Worm (Caenorhabditis elegans) whole organism, L4 larva: ENCODE data around the gene nra-3.
A peak's percentile ranks its signal among the peaks of the same experiment; 100 is the strongest.

Experiments
- F49E8.2 ChIP-seq: sonication (generic microtip); optimal IDR thresholded peaks from 2 replicates; lab custom pipeline; 2016; ENCODE audit warnings: missing compliant biosample characterization, mild to moderate bottlenecking, missing genetic modification characterization, borderline replicate concordance
- T20F7.1 ChIP-seq: fragments of 200-800 bp; sonication (Bioruptor generic); optimal IDR thresholded peaks from 2 replicates; lab custom pipeline; 2018; ENCODE audit warnings: mild to moderate bottlenecking, missing genetic modification characterization, missing compliant biosample characterization
- aha-1 ChIP-seq: fragments of 150-350 bp; peaks from one replicate; lab custom pipeline; 2014; ENCODE audit warnings: missing biosample characterization, missing genetic modification characterization
- ceh-20 ChIP-seq: fragments of 200-800 bp; sonication (Bioruptor generic); IDR thresholded peaks from 2 replicates; pipeline ENCODE4 v1.3.6; 2022; ENCODE audit warnings: missing genetic modification reagents, missing genetic modification characterization, missing compliant biosample characterization
- ceh-82 ChIP-seq: sonication (generic microtip); optimal IDR thresholded peaks from 2 replicates; lab custom pipeline; 2017; ENCODE audit warnings: missing biosample characterization, missing genetic modification characterization
- daf-12 ChIP-seq: fragments of 150-350 bp; optimal IDR thresholded peaks from 2 replicates; lab custom pipeline; 2014; ENCODE audit warnings: missing biosample characterization, missing genetic modification reagents, missing genetic modification characterization
- daf-16 ChIP-seq, 3 experiments: sonication (generic microtip); optimal IDR thresholded peaks; 2 replicates each; lab custom pipeline; 2016 to 2017; ENCODE audit warnings: missing genetic modification characterization in 3 of 3, missing genetic modification reagents in 3 of 3, mild to moderate bottlenecking in 2 of 3, missing compliant biosample characterization in 2 of 3, missing biosample characterization in 1 of 3, moderate library complexity in 1 of 3
- dmd-6 ChIP-seq: fragments of 200-800 bp; sonication (Bioruptor generic); IDR thresholded peaks from 2 replicates; pipeline ENCODE4 v1.3.6; 2022; ENCODE audit warnings: missing genetic modification reagents, missing genetic modification characterization, missing compliant biosample characterization
- gei-8 ChIP-seq: fragments of 200-800 bp; sonication (Bioruptor generic); optimal IDR thresholded peaks from 2 replicates; lab custom pipeline; 2018; ENCODE audit warnings: mild to moderate bottlenecking, missing genetic modification characterization, missing compliant biosample characterization
- hif-1 ChIP-seq, 2 experiments: sonication (generic microtip); optimal IDR thresholded peaks; 2 replicates each; lab custom pipeline; 2016 to 2017; ENCODE audit warnings: missing compliant biosample characterization in 2 of 2, missing genetic modification characterization in 2 of 2, missing genetic modification reagents in 2 of 2, missing genotype in 2 of 2, mild to moderate bottlenecking in 1 of 2
- hlh-11 ChIP-seq: fragments of 200-800 bp; sonication (Bioruptor generic); optimal IDR thresholded peaks from 2 replicates; lab custom pipeline; 2018; ENCODE audit warnings: mild to moderate bottlenecking, missing genetic modification characterization, missing compliant biosample characterization
- jun-1 ChIP-seq: fragments of 150-350 bp; optimal IDR thresholded peaks from 2 replicates; lab custom pipeline; 2014; ENCODE audit warnings: missing biosample characterization, missing genetic modification reagents, missing genetic modification characterization
- lin-29 ChIP-seq: fragments of 200-800 bp; sonication (Bioruptor generic); IDR thresholded peaks from 2 replicates; pipeline ENCODE4 v1.3.6; 2022; ENCODE audit warnings: missing genetic modification reagents, missing genetic modification characterization, missing compliant biosample characterization
- madf-9 ChIP-seq: fragments of 200-800 bp; sonication (Bioruptor generic); conservative IDR thresholded peaks from 2 replicates; pipeline ENCODE4 v1.3.6; 2022; ENCODE audit warnings: missing genetic modification reagents, missing genetic modification characterization, missing compliant biosample characterization
- mxl-3 ChIP-seq: fragments of 200-800 bp; sonication (Bioruptor generic); optimal IDR thresholded peaks from 2 replicates; lab custom pipeline; 2018; ENCODE audit warnings: mild to moderate bottlenecking, missing genetic modification characterization, missing compliant biosample characterization
- nhr-11 ChIP-seq: fragments of 150-350 bp; optimal IDR thresholded peaks from 2 replicates; lab custom pipeline; 2014; ENCODE audit warnings: missing biosample characterization, missing genetic modification characterization
- nhr-237 ChIP-seq: sonication (generic microtip); optimal IDR thresholded peaks from 2 replicates; lab custom pipeline; 2017; ENCODE audit warnings: missing biosample characterization, missing genetic modification characterization
- nhr-28 ChIP-seq: fragments of 150-350 bp; optimal IDR thresholded peaks from 2 replicates; lab custom pipeline; 2014; ENCODE audit warnings: missing biosample characterization, missing genetic modification characterization
- nhr-41 ChIP-seq: fragments of 200-800 bp; sonication (Bioruptor generic); IDR thresholded peaks from 2 replicates; pipeline ENCODE4 v1.3.6; 2022; ENCODE audit warnings: missing genetic modification reagents, missing genetic modification characterization, missing compliant biosample characterization
- nhr-6 ChIP-seq: fragments of 150-350 bp; optimal IDR thresholded peaks from 2 replicates; lab custom pipeline; 2014; ENCODE audit warnings: missing biosample characterization, missing genetic modification characterization
- nhr-76 ChIP-seq: fragments of 150-350 bp; optimal IDR thresholded peaks from 2 replicates; lab custom pipeline; 2014; ENCODE audit warnings: missing biosample characterization, missing genetic modification characterization
- php-3 ChIP-seq: fragments of 200-800 bp; sonication (Bioruptor generic); IDR thresholded peaks from 2 replicates; pipeline ENCODE4 v1.3.6; 2022; ENCODE audit warnings: missing genetic modification reagents, missing genetic modification characterization, missing compliant biosample characterization
- pqm-1 ChIP-seq: sonication (generic microtip); optimal IDR thresholded peaks from 2 replicates; lab custom pipeline; 2017; ENCODE audit warnings: missing biosample characterization, missing genetic modification characterization
- set-16 ChIP-seq: fragments of 200-800 bp; sonication (Bioruptor generic); IDR thresholded peaks from 2 replicates; pipeline ENCODE4 v1.3.6; 2022; ENCODE audit warnings: missing genetic modification reagents, missing genetic modification characterization, missing compliant biosample characterization
- skn-1 ChIP-seq: fragments of 150-350 bp; optimal IDR thresholded peaks from 2 replicates; lab custom pipeline; 2014; ENCODE audit warnings: missing biosample characterization, missing genetic modification characterization
- snpc-4 ChIP-seq: fragments of 150-350 bp; optimal IDR thresholded peaks from 2 replicates; lab custom pipeline; 2014; ENCODE audit warnings: missing biosample characterization, missing genetic modification characterization
- spr-1 ChIP-seq: sonication (generic microtip); optimal IDR thresholded peaks from 2 replicates; lab custom pipeline; 2016; ENCODE audit warnings: mild to moderate bottlenecking, missing genetic modification characterization, missing compliant biosample characterization
- tag-97 ChIP-seq: fragments of 200-800 bp; sonication (Bioruptor generic); IDR thresholded peaks from 2 replicates; pipeline ENCODE4 v1.3.6; 2022; ENCODE audit warnings: missing genetic modification characterization, missing compliant biosample characterization
- unc-62 ChIP-seq, 3 experiments: fragments of 150-350 bp in 1 of 3; sonication (generic microtip); optimal IDR thresholded peaks in 2 of 3; peaks in 1 of 3; 1 replicate in 1 of 3; 2 replicates in 2 of 3; lab custom pipeline; 2014 to 2017; ENCODE audit warnings: missing biosample characterization in 3 of 3, missing genetic modification characterization in 3 of 3, missing genetic modification reagents in 3 of 3, missing genotype in 1 of 3
- vab-7 ChIP-seq: fragments of 200-800 bp; sonication (Bioruptor generic); IDR thresholded peaks from 2 replicates; pipeline ENCODE4 v1.3.6; 2022; ENCODE audit warnings: missing genetic modification reagents, missing genetic modification characterization, missing compliant biosample characterization

The nra-3 gene

DNA sequence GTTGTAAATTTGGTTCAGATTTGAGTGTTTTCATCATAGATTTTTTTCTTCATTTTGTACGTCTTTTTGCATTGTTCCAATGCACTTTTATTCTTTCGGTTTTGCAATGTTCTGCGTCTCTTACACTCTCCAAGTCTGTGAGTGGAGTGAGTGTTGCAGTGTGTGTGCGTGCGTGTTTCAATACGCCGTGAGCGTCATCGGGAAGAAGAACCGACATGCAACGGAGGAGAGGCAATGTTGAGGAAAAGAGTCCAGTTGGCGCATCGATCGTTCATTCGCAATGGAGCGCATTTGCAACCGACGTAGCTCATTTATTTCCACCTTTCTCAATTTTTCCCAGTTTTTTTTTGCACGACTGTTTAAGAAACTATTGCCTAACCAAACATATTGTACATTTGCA, 27.3 kb upstream of the nra-3 start, which contains the start of gene ZC506.1 (continued):
- TF ChIP-seq madf-9 (GFP tag; lab: Robert Waterston, UW) (peak; percentile 55), ceh-82 (tag; lab: Kevin White, UChicago) (no peak), gei-8 (peak; percentile 22)
- TF ChIP-seq, all 104 proteins: peak for 65

DNA sequence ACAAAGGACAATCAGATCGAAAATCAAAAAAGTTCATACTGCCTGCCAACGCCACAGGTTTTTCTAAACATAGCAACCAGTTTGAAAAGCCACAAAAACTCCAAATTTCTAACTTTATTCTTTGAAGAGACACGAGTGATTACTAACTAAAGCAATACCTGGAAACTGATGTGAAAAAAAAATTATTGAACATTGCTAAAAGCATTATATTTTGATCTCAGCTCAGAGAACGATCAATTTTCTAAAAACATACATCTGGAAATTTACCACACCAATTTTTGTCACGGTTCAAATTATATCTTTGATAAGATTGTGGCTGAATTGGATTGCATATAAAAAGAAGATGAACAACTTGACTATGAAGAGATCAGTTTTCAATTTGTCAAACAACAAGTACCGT, 26.2 kb upstream of the nra-3 start:
- TF ChIP-seq dmd-6, result 0 out of 2 replicates have a peak, but pooled peaks have one; percentile 13
- TF ChIP-seq snpc-4 (tag; lab: Kevin White, UChicago), result no peak
- TF ChIP-seq php-3 (GFP tag; lab: Robert Waterston, UW), result no peak
- no peak for TF ChIP-seq aha-1 (tag; lab: Kevin White, UChicago)

DNA sequence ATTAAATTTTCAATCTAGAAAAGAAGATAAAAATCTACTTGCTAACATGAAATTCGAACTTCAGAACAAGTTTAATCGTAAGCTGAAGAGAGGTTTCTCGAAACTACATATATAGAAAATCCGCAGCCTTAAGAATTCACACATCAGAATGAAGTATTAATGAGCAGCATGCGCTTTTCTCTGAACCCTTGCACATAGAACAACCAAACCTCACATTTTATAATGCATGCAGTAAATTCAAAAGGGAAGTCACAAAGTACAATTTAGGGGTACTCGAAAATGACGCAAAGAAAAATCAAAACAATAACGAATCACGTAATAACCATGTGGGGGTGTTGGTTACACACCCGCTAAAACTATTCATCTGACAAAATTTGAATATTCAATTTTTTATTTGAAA, 25.3 kb upstream of the nra-3 start:
- TF ChIP-seq dmd-6 (0 out of 2 replicates have a peak, but pooled peaks have one; percentile 27), aha-1 (tag; lab: Kevin White, UChicago) (peak; percentile 82), hif-1 (tag; optimal IDR thresholded peaks at IDR 0.05; lab: Kevin White, UChicago) (peak in 1 of 2 experiments; percentile 16)

DNA sequence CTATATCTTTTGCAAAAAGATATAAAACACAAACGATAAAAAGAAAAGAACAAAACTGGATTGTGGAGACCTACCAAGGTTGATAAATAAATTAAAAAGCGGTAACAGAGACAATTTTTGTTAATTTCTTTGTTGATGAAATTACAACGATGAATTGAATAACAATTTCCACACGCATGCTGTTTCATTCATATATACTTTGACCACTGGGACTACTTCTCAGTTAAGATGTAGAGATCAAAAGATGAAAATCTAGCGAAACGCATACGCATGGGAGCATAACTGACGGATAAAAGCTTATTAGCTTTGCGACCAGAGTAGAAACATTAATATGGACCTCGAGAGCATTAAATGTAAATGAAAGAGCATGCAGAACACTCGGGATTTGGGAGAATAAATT, 24.8 kb upstream of the nra-3 start:
- TF ChIP-seq nhr-76 (tag; lab: Kevin White, UChicago) (no peak), lin-29 (GFP tag; lab: Robert Waterston, UW) (no peak), nhr-237 (tag; lab: Kevin White, UChicago) (no peak), T20F7.1 (GFP tag; lab: Kevin White, UChicago) (no peak), skn-1 (tag; lab: Kevin White, UChicago) (no peak), php-3 (GFP tag; lab: Robert Waterston, UW) (no peak), nhr-41 (GFP tag; lab: Robert Waterston, UW) (no peak), nhr-6 (no peak)
- TF ChIP-seq, all 104 proteins: peak for 0

DNA sequence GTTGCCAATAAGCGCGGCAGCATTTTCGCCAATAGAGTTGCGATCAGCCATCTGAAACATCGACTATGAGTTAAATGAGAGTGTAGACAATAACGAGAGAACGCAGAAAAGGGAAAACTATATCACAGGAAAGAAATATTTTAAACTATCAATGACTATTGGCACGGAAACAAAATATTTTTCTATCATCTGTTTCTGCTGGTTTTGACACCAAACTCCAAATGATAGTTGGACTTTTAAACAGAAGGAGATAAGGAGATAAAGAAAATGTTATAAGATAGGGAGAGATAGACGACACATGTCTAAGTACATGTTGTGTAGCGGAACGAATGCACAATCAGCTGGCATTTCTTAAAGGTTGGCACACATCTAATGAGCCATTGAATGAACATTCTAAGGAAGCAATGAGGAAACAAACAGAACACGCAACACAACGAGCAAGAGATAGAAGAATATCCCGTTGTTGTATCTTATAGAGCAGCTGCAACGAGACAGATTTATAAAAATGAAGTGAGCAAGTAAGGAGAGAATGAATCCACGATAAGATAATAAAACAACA, 23.3 kb upstream of the nra-3 start, which contains the start of gene cysl-1:
Gene cysl-1, minus strand, starts transcription at position 51 of the 559 bp plus-strand sequence.
- TF ChIP-seq hlh-11 (tag; lab: Kevin White, UChicago) (peak; percentile 23), daf-16 (GFP tag; optimal IDR thresholded peaks at IDR 0.05; lab: Kevin White, UChicago) (peak in 1 of 2 experiments; percentile 80), daf-16 (tag; optimal IDR thresholded peaks at IDR 0.05; lab: Kevin White, UChicago) (no peak), mxl-3 (GFP tag; lab: Kevin White, UChicago) (peak; percentile 35), nhr-28 (tag; lab: Kevin White, UChicago) (peak; percentile 28), tag-97 (no peak), ceh-82 (tag; lab: Kevin White, UChicago) (no peak), set-16 (no peak), nhr-11 (peak; percentile 24)
- TF ChIP-seq, all 104 proteins: peak for 5

DNA sequence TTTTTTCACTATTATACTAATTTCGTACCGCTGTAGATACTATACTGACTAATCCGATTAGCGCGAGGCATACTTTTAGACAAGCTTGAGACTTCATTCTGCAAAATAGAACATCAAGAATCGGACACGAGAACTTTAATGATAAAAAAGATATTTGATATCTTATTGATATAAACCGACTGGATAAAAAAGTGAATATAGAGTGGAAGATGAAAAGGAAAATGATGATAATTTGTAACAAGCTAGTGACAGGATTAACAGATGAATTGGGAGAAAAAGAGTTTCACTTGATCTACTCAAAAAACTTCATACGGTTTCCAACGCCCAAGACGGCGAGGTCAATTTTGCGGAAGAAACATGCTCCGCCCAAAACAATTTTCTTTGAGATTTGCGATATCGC, 17.7 kb upstream of the nra-3 start, which contains the start of gene nas-37:
Gene nas-37, minus strand, starts transcription at position 101 of the 400 bp plus-strand sequence.
- no peak for TF ChIP-seq spr-1
- TF ChIP-seq F49E8.2 (tag; lab: Kevin White, UChicago), result no peak
- TF ChIP-seq unc-62 (GFP tag; optimal IDR thresholded peaks at IDR 0.05 in 1 of 2; lab: Kevin White, UChicago), result no peak
- TF ChIP-seq unc-62 (tag; optimal IDR thresholded peaks at IDR 0.05; lab: Kevin White, UChicago), result no peak
- TF ChIP-seq ceh-20 (GFP tag; lab: Robert Waterston, UW), result no peak
- TF ChIP-seq daf-12 (tag; lab: Kevin White, UChicago), result no peak
- no peak for TF ChIP-seq php-3 (GFP tag; lab: Robert Waterston, UW)
- no peak for TF ChIP-seq vab-7 (GFP tag; lab: Robert Waterston, UW)
- no peak for TF ChIP-seq jun-1 (tag; lab: Kevin White, UChicago)
- no peak for TF ChIP-seq pqm-1 (tag; lab: Kevin White, UChicago)
